ENCODE assay signal across 1 fruit fly cellular context in the genomic region with DNA sequence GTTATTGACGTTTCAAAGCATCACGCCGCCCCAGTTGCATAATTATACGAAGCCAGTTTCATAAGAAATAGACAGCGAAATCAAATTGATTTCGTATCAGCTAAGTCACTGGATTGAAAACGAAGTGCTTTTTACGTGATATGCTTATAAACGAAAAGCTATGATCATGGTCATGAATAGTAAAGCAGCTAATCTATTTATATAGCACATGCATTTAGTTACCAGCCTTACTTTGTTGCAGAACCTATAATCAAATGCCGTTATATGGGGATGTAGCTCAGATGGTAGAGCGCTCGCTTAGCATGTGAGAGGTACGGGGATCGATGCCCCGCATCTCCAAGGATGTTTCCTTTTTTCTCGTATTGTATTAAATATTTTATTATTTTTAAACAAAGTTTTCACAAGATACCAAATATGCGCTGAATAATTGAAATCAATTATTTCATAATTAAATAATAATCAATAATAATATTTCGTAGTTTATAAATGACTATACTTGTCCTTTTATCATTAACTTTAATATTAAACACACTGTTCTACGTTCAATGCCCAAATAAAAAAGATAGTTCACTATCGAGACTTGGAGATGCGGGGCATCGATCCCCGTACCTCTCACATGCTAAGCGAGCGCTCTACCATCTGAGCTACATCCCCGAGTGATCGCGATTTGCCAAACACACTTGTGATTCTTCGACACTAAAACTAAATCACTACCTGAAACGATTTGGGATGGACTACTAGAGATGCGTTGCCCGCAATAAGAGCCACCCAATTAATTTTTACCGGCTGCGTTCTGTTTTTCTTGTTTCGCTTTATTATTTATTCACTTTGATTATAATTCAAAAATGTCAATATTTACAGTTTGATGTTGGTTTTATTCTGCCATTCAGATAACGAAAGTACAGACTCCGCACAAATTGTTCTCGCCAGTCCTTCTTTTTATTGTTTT.
A peak's percentile ranks its signal among the peaks of the same experiment; 100 is the strongest.
TF ChIP-seq lines count a peak whose summit lies in the region.

No protein-coding gene starts in this region.

TF ChIP-seq in whole organism, embryonic, 481 proteins besides CTCF, POLR2A, EP300 and RAD21 (continued from another document):
- TF ChIP-seq CG15514 (GFP tag; optimal IDR thresholded peaks at IDR 0.05; lab: Kevin White, UChicago) (no peak), pros (GFP tag; optimal IDR thresholded peaks at IDR 0.05; lab: Kevin White, UChicago) (peak; percentile 19), CG13775 (GFP tag; optimal IDR thresholded peaks at IDR 0.05; lab: Kevin White, UChicago) (no peak), Vsx1 (GFP tag; optimal IDR thresholded peaks at IDR 0.05; lab: Kevin White, UChicago) (no peak), Med (GFP tag; lab: Kevin White, UChicago) (peak; percentile 66), CG17359 (tag; optimal IDR thresholded peaks at IDR 0.05; lab: Kevin White, UChicago) (peak; percentile 10), sug (tag; optimal IDR thresholded peaks at IDR 0.05; lab: Kevin White, UChicago) (no peak), Sry-β (GFP tag; optimal IDR thresholded peaks at IDR 0.05; lab: Kevin White, UChicago) (peak; percentile 70), psq (GFP tag; optimal IDR thresholded peaks at IDR 0.05; lab: Kevin White, UChicago) (no peak), gcm2 (GFP tag; optimal IDR thresholded peaks at IDR 0.05; lab: Kevin White, UChicago) (no peak), CG34224 (GFP tag; IDR thresholded peaks at IDR 0.05; lab: Robert Waterston, UW; ENCODE audit: partially characterized antibody) (peak; percentile 46; the same call in 1 of the 3 replicates), NK7.1 (GFP tag; optimal IDR thresholded peaks at IDR 0.05; lab: Kevin White, UChicago) (no peak), CG3838 (GFP tag; optimal IDR thresholded peaks at IDR 0.05; lab: Kevin White, UChicago) (no peak), Hey (tag; optimal IDR thresholded peaks at IDR 0.05; lab: Kevin White, UChicago) (no peak), ato (GFP tag; IDR thresholded peaks at IDR 0.05; lab: Robert Waterston, UW; ENCODE audit: partially characterized antibody) (peak; percentile 65; the same call in 1 of the 2 replicates), CG1602 (GFP tag; optimal IDR thresholded peaks at IDR 0.05; lab: Kevin White, UChicago) (no peak), Trl (optimal IDR thresholded peaks at IDR 0.05; lab: Kevin White, UChicago) (no peak), Trl (GFP tag; optimal IDR thresholded peaks at IDR 0.05; lab: Kevin White, UChicago) (no peak), CG34422 (GFP tag; IDR thresholded peaks at IDR 0.05; lab: Robert Waterston, UW) (0 out of 3 replicates have a peak, but pooled peaks have one; percentile 9), CG4820 (GFP tag; optimal IDR thresholded peaks at IDR 0.05; lab: Kevin White, UChicago) (no peak), bsh (GFP tag; optimal IDR thresholded peaks at IDR 0.05; lab: Kevin White, UChicago) (no peak), CG7745 (tag; optimal IDR thresholded peaks at IDR 0.05; lab: Kevin White, UChicago) (no peak), cg (GFP tag; optimal IDR thresholded peaks at IDR 0.05; lab: Kevin White, UChicago) (no peak), CG6854 (GFP tag; optimal IDR thresholded peaks at IDR 0.05; lab: Kevin White, UChicago) (no peak), MESR4 (GFP tag; optimal IDR thresholded peaks at IDR 0.05; lab: Kevin White, UChicago) (no peak), CG9932 (GFP tag; IDR thresholded peaks at IDR 0.05; lab: Robert Waterston, UW) (peak; percentile 46; the same call in 1 of the 2 replicates), CG13123 (GFP tag; optimal IDR thresholded peaks at IDR 0.05; lab: Kevin White, UChicago) (no peak), CG34376 (GFP tag; optimal IDR thresholded peaks at IDR 0.05; lab: Kevin White, UChicago) (peak; percentile 78), gfzf (GFP tag; optimal IDR thresholded peaks at IDR 0.05; lab: Kevin White, UChicago) (no peak), tll (GFP tag; optimal IDR thresholded peaks at IDR 0.05; lab: Kevin White, UChicago) (peak in 1 of 2 experiments; percentile 36), CG8765 (GFP tag; IDR thresholded peaks at IDR 0.05; lab: Robert Waterston, UW) (no peak), D19A (tag; optimal IDR thresholded peaks at IDR 0.05; lab: Kevin White, UChicago) (no peak), CkIIα-i1 (GFP tag; IDR thresholded peaks at IDR 0.05; lab: Robert Waterston, UW) (no peak), Opbp (GFP tag; IDR thresholded peaks at IDR 0.05; lab: Robert Waterston, UW; ENCODE audit: partially characterized antibody) (peak; percentile 70), CG4707 (GFP tag; optimal IDR thresholded peaks at IDR 0.05; lab: Kevin White, UChicago) (no peak), PHDP (tag; optimal IDR thresholded peaks at IDR 0.05; lab: Kevin White, UChicago) (no peak), croc (GFP tag; conservative IDR thresholded peaks at IDR 0.05; lab: Robert Waterston, UW) (no peak), Bdp1 (GFP tag; optimal IDR thresholded peaks at IDR 0.05; lab: Kevin White, UChicago) (peak; percentile 98), Stat92E (GFP tag; optimal IDR thresholded peaks at IDR 0.05; lab: Kevin White, UChicago) (no peak), slou (GFP tag; optimal IDR thresholded peaks at IDR 0.05; lab: Kevin White, UChicago) (no peak), nom (GFP tag; optimal IDR thresholded peaks at IDR 0.05; lab: Kevin White, UChicago) (no peak), CG3847 (GFP tag; IDR thresholded peaks at IDR 0.05; lab: Robert Waterston, UW) (no peak), Lim3 (GFP tag; IDR thresholded peaks at IDR 0.05; lab: Robert Waterston, UW) (no peak), HLH3B (GFP tag; IDR thresholded peaks at IDR 0.05; lab: Robert Waterston, UW) (no peak), H15 (GFP tag; IDR thresholded peaks at IDR 0.05; lab: Robert Waterston, UW) (no peak), wek (GFP tag; optimal IDR thresholded peaks at IDR 0.05; lab: Kevin White, UChicago) (no peak), Rx (GFP tag; IDR thresholded peaks at IDR 0.05; lab: Robert Waterston, UW) (no peak), CG6272 (GFP tag; IDR thresholded peaks at IDR 0.05; lab: Robert Waterston, UW) (0 out of 2 replicates have a peak, but pooled peaks have one; percentile 15), CG9609 (GFP tag; optimal IDR thresholded peaks at IDR 0.05; lab: Kevin White, UChicago) (no peak), CG15479 (GFP tag; optimal IDR thresholded peaks at IDR 0.05; lab: Kevin White, UChicago) (no peak), gce (GFP tag; IDR thresholded peaks at IDR 0.05; lab: Robert Waterston, UW) (no peak), C15 (GFP tag; IDR thresholded peaks at IDR 0.05; lab: Robert Waterston, UW) (no peak), lola (GFP tag; optimal IDR thresholded peaks at IDR 0.05; lab: Kevin White, UChicago) (no peak), al (GFP tag; IDR thresholded peaks at IDR 0.05; lab: Robert Waterston, UW) (no peak), chinmo (GFP tag; IDR thresholded peaks at IDR 0.05; lab: Robert Waterston, UW; ENCODE audit: partially characterized antibody) (no peak; the same call in 2 of the 4 replicates), Abd-B (GFP tag; optimal IDR thresholded peaks at IDR 0.05; lab: Kevin White, UChicago) (no peak), fu2 (GFP tag; optimal IDR thresholded peaks at IDR 0.05; lab: Kevin White, UChicago) (no peak), zen2 (GFP tag; IDR thresholded peaks at IDR 0.05; lab: Robert Waterston, UW; ENCODE audit: partially characterized antibody) (no peak; the same call in 2 of the 3 replicates), kni (GFP tag; optimal IDR thresholded peaks at IDR 0.05; lab: Kevin White, UChicago) (peak; percentile 6), CG13894 (tag; optimal IDR thresholded peaks at IDR 0.05; lab: Kevin White, UChicago) (no peak), Pdp1 (GFP tag; optimal IDR thresholded peaks at IDR 0.05; lab: Kevin White, UChicago) (peak; percentile 19 to 95), CG6683 (GFP tag; optimal IDR thresholded peaks at IDR 0.05; lab: Kevin White, UChicago) (no peak), bigmax (GFP tag; optimal IDR thresholded peaks at IDR 0.05; lab: Kevin White, UChicago) (no peak), Lhr (GFP tag; optimal IDR thresholded peaks at IDR 0.05; lab: Kevin White, UChicago) (no peak), br (optimal IDR thresholded peaks at IDR 0.05; lab: Kevin White, UChicago) (no peak), jing (GFP tag; optimal IDR thresholded peaks at IDR 0.05; lab: Kevin White, UChicago) (no peak), insv (GFP tag; optimal IDR thresholded peaks at IDR 0.05; lab: Kevin White, UChicago) (no peak), Oli (tag; optimal IDR thresholded peaks at IDR 0.05; lab: Kevin White, UChicago) (no peak), ap (GFP tag; IDR thresholded peaks at IDR 0.05; lab: Robert Waterston, UW) (no peak), CG3995 (GFP tag; optimal IDR thresholded peaks at IDR 0.05; lab: Kevin White, UChicago) (peak; percentile 75), E2f1 (GFP tag; IDR thresholded peaks at IDR 0.05; lab: Robert Waterston, UW) (no peak), CG17186 (GFP tag; optimal IDR thresholded peaks at IDR 0.05; lab: Kevin White, UChicago) (no peak), CG17385 (GFP tag; optimal IDR thresholded peaks at IDR 0.05; lab: Kevin White, UChicago) (no peak), CG12391 (tag; optimal IDR thresholded peaks at IDR 0.05; lab: Kevin White, UChicago) (no peak), ranshi (GFP tag; IDR thresholded peaks at IDR 0.05; lab: Robert Waterston, UW) (no peak), CG7556 (GFP tag; optimal IDR thresholded peaks at IDR 0.05; lab: Kevin White, UChicago) (no peak), bbx (GFP tag; IDR thresholded peaks at IDR 0.05; lab: Robert Waterston, UW; ENCODE audit: partially characterized antibody) (peak; percentile 69), Jarid2 (GFP tag; optimal IDR thresholded peaks at IDR 0.05; lab: Kevin White, UChicago) (no peak), scrt (GFP tag; optimal IDR thresholded peaks at IDR 0.05; lab: Kevin White, UChicago) (no peak), CG17568 (GFP tag; optimal IDR thresholded peaks at IDR 0.05; lab: Kevin White, UChicago) (no peak), pnt (GFP tag; optimal IDR thresholded peaks at IDR 0.05; lab: Kevin White, UChicago) (no peak), CG32767 (GFP tag; IDR thresholded peaks at IDR 0.05; lab: Robert Waterston, UW) (no peak), CG42726 (GFP tag; IDR thresholded peaks at IDR 0.05; lab: Robert Waterston, UW; ENCODE audit: partially characterized antibody) (peak; percentile 64), Scr (GFP tag; IDR thresholded peaks at IDR 0.05; lab: Robert Waterston, UW; ENCODE audit: partially characterized antibody) (peak; percentile 72), HLH4C (GFP tag; IDR thresholded peaks at IDR 0.05; lab: Robert Waterston, UW; ENCODE audit: partially characterized antibody) (peak; percentile 74; the same call in 1 of the 3 replicates), chm (GFP tag; IDR thresholded peaks at IDR 0.05; lab: Robert Waterston, UW) (peak; percentile 20; the same call in 1 of the 2 replicates), CG11696 (GFP tag; IDR thresholded peaks at IDR 0.05; lab: Robert Waterston, UW) (no peak), twi (tag; optimal IDR thresholded peaks at IDR 0.05; lab: Kevin White, UChicago) (no peak), CG10654 (GFP tag; optimal IDR thresholded peaks at IDR 0.05; lab: Kevin White, UChicago) (no peak), inv (GFP tag; IDR thresholded peaks at IDR 0.05; lab: Robert Waterston, UW; ENCODE audit: partially characterized antibody) (peak; percentile 41; the same call in 1 of the 2 replicates), CG16813 (GFP tag; IDR thresholded peaks at IDR 0.05; lab: Robert Waterston, UW; ENCODE audit: partially characterized antibody) (peak; percentile 86), Oaz (GFP tag; IDR thresholded peaks at IDR 0.05; lab: Robert Waterston, UW) (no peak), Dbx (GFP tag; IDR thresholded peaks at IDR 0.05; lab: Robert Waterston, UW) (no peak), CG10431 (GFP tag; optimal IDR thresholded peaks at IDR 0.05; lab: Kevin White, UChicago) (no peak), D19B (GFP tag; optimal IDR thresholded peaks at IDR 0.05; lab: Kevin White, UChicago) (no peak), peb (GFP tag; IDR thresholded peaks at IDR 0.05; lab: Robert Waterston, UW) (no peak), Hr39 (optimal IDR thresholded peaks at IDR 0.05; lab: Kevin White, UChicago) (no peak), nmo (GFP tag; optimal IDR thresholded peaks at IDR 0.05; lab: Kevin White, UChicago) (no peak), row (GFP tag; IDR thresholded peaks at IDR 0.05; lab: Robert Waterston, UW) (peak; percentile 58; the same call in 2 of the 3 replicates), pb (GFP tag; optimal IDR thresholded peaks at IDR 0.05; lab: Kevin White, UChicago) (no peak), ERR (GFP tag; optimal IDR thresholded peaks at IDR 0.05; lab: Kevin White, UChicago) (no peak), da (GFP tag; optimal IDR thresholded peaks at IDR 0.05; lab: Kevin White, UChicago) (no peak), CG8478 (optimal IDR thresholded peaks at IDR 0.05; lab: Kevin White, UChicago) (no peak), dmrt99B (tag; optimal IDR thresholded peaks at IDR 0.05; lab: Kevin White, UChicago) (no peak), NC2β (GFP tag; optimal IDR thresholded peaks at IDR 0.05; lab: Kevin White, UChicago) (no peak), CG10274 (GFP tag; optimal IDR thresholded peaks at IDR 0.05; lab: Kevin White, UChicago) (no peak), CG1603 (tag; optimal IDR thresholded peaks at IDR 0.05; lab: Kevin White, UChicago) (no peak), CG18619 (GFP tag; optimal IDR thresholded peaks at IDR 0.05; lab: Kevin White, UChicago) (no peak), CG31224 (GFP tag; IDR thresholded peaks at IDR 0.05; lab: Robert Waterston, UW) (no peak), p53 (GFP tag; optimal IDR thresholded peaks at IDR 0.05; lab: Kevin White, UChicago) (no peak), CG1647 (GFP tag; optimal IDR thresholded peaks at IDR 0.05; lab: Kevin White, UChicago) (no peak), slbo (GFP tag; IDR thresholded peaks at IDR 0.05; lab: Robert Waterston, UW) (peak; percentile 34; the same call in 1 of the 2 replicates)
